Fruit fly (Drosophila melanogaster) whole organism, embryonic: ENCODE measurements around the gene CG46465.

Source experiments
- Ada2b ChIP-seq: fragments of 200-800 bp; sonication (Bioruptor generic); IDR thresholded peaks from 2 replicates; pipeline ENCODE4 v1.3.6; 2022; ENCODE audit warnings: missing biosample characterization, missing genetic modification characterization
- Bgb ChIP-seq: fragments of 200-800 bp; sonication (Bioruptor generic); IDR thresholded peaks from 2 replicates; pipeline ENCODE4 v1.3.6; 2022; ENCODE audit warnings: missing biosample characterization, missing genetic modification characterization; ENCODE audit not compliant: partially characterized antibody
- CG10565 ChIP-seq: fragments of 200-800 bp; sonication (Bioruptor generic); optimal IDR thresholded peaks from 3 replicates; lab custom pipeline; 2016; ENCODE audit warnings: missing biosample characterization, mild to moderate bottlenecking, missing genetic modification characterization
- CG10959 ChIP-seq: fragments of 200-800 bp; sonication (Bioruptor generic); IDR thresholded peaks from 2 replicates; pipeline ENCODE4 v1.3.6; 2022; ENCODE audit warnings: missing biosample characterization, missing genetic modification characterization
- CG11456 ChIP-seq: fragments of 200-800 bp; sonication (Bioruptor generic); IDR thresholded peaks from 3 replicates; pipeline ENCODE4 v1.3.6; 2022; ENCODE audit warnings: missing biosample characterization, missing genetic modification characterization
- CG12071 ChIP-seq: fragments of 200-800 bp; sonication (Bioruptor generic); optimal IDR thresholded peaks from 3 replicates; lab custom pipeline; 2018; ENCODE audit warnings: missing biosample characterization, mild to moderate bottlenecking, missing genetic modification characterization
- CG12659 ChIP-seq: fragments of 200-800 bp; sonication (Bioruptor generic); optimal IDR thresholded peaks from 3 replicates; lab custom pipeline; 2017; ENCODE audit warnings: mild to moderate bottlenecking, missing biosample characterization, missing genetic modification reagents, missing genetic modification characterization
- CG12769 ChIP-seq: fragments of 200-800 bp; sonication (Bioruptor generic); optimal IDR thresholded peaks from 2 replicates; lab custom pipeline; 2019; ENCODE audit warnings: missing biosample characterization, mild to moderate bottlenecking, missing genetic modification characterization, moderate library complexity
- CG15696 ChIP-seq: fragments of 200-800 bp; sonication (Bioruptor generic); optimal IDR thresholded peaks from 2 replicates; lab custom pipeline; 2019; ENCODE audit warnings: missing biosample characterization, mild to moderate bottlenecking, missing genetic modification characterization, moderate library complexity
- CG16813 ChIP-seq: fragments of 200-800 bp; sonication (Bioruptor generic); IDR thresholded peaks from 3 replicates; pipeline ENCODE4 v1.3.6; 2022; ENCODE audit warnings: missing biosample characterization, missing genetic modification characterization; ENCODE audit not compliant: partially characterized antibody
- CG18262 ChIP-seq: fragments of 200-800 bp; optimal IDR thresholded peaks from 3 replicates; lab custom pipeline; 2019; ENCODE audit warnings: missing biosample characterization, mild to moderate bottlenecking, missing genetic modification characterization, moderate library complexity
- CG2712 ChIP-seq: fragments of 200-800 bp; optimal IDR thresholded peaks from 3 replicates; lab custom pipeline; 2019; ENCODE audit warnings: missing biosample characterization, mild to moderate bottlenecking, missing genetic modification characterization, moderate library complexity
- CG31441 ChIP-seq: fragments of 200-800 bp; sonication (Bioruptor generic); IDR thresholded peaks from 2 replicates; pipeline ENCODE4 v1.3.6; 2022; ENCODE audit warnings: missing biosample characterization, missing genetic modification characterization
- CG3163 ChIP-seq: fragments of 200-800 bp; sonication (Bioruptor generic); optimal IDR thresholded peaks from 3 replicates; lab custom pipeline; 2016; ENCODE audit warnings: missing biosample characterization, missing genetic modification characterization
- CG33213 ChIP-seq: fragments of 200-800 bp; sonication (Bioruptor generic); optimal IDR thresholded peaks from 3 replicates; lab custom pipeline; 2016; ENCODE audit warnings: missing biosample characterization, missing genetic modification characterization
- CG5245 ChIP-seq: fragments of 200-800 bp; sonication (Bioruptor generic); optimal IDR thresholded peaks from 3 replicates; lab custom pipeline; 2016; ENCODE audit warnings: missing biosample characterization, missing genetic modification characterization
- CG6683 ChIP-seq: fragments of 200-800 bp; sonication (Bioruptor generic); optimal IDR thresholded peaks from 2 replicates; lab custom pipeline; 2017; ENCODE audit warnings: missing biosample characterization, mild to moderate bottlenecking, missing genetic modification characterization, missing genetic modification reagents
- CG6854 ChIP-seq: fragments of 200-800 bp; sonication (Bioruptor generic); optimal IDR thresholded peaks from 3 replicates; lab custom pipeline; 2017; ENCODE audit warnings: missing biosample characterization, mild to moderate bottlenecking, missing genetic modification characterization
- CG7556 ChIP-seq: fragments of 200-800 bp; sonication (Bioruptor generic); optimal IDR thresholded peaks from 2 replicates; lab custom pipeline; 2017; ENCODE audit warnings: missing biosample characterization, mild to moderate bottlenecking, missing genetic modification characterization
- CG7963 ChIP-seq: fragments of 200-800 bp; sonication (Bioruptor generic); IDR thresholded peaks from 3 replicates; pipeline ENCODE4 v1.3.6; 2022; ENCODE audit warnings: missing biosample characterization, missing genetic modification characterization; ENCODE audit not compliant: partially characterized antibody
- CG9727 ChIP-seq: fragments of 200-800 bp; sonication (Bioruptor generic); optimal IDR thresholded peaks from 3 replicates; lab custom pipeline; 2017; ENCODE audit warnings: missing biosample characterization, mild to moderate bottlenecking, missing genetic modification characterization
- Camta ChIP-seq: fragments of 200-800 bp; sonication (Bioruptor generic); optimal IDR thresholded peaks from 2 replicates; lab custom pipeline; 2016; ENCODE audit warnings: missing biosample characterization, missing genetic modification characterization
- Dll ChIP-seq: fragments of 200-800 bp; sonication (Bioruptor generic); IDR thresholded peaks from 4 replicates; pipeline ENCODE4 v1.3.6; 2022; ENCODE audit warnings: missing biosample characterization, missing genetic modification characterization; ENCODE audit not compliant: partially characterized antibody
- Drgx ChIP-seq: fragments of 200-800 bp; sonication (Bioruptor generic); IDR thresholded peaks from 2 replicates; pipeline ENCODE4 v1.3.6; 2022; ENCODE audit warnings: missing biosample characterization, missing genetic modification characterization
- Eip74EF ChIP-seq, 2 experiments: fragments of 200-800 bp in 1 of 2; fragments of >200 bp in 1 of 2; sonication (Bioruptor generic) in 1 of 2; optimal IDR thresholded peaks; 2 replicates each; lab custom pipeline; 2017 to 2019; ENCODE audit warnings: missing biosample characterization in 2 of 2, missing genetic modification characterization in 2 of 2, mild to moderate bottlenecking in 1 of 2, moderate library complexity in 1 of 2
- Lim3 ChIP-seq: fragments of 200-800 bp; sonication (Bioruptor generic); IDR thresholded peaks from 2 replicates; pipeline ENCODE4 v1.3.6; 2022; ENCODE audit warnings: missing biosample characterization, missing genetic modification characterization
- MTF-1 ChIP-seq: fragments of 200-800 bp; sonication (Bioruptor generic); optimal IDR thresholded peaks from 2 replicates; lab custom pipeline; 2018; ENCODE audit warnings: missing biosample characterization, mild to moderate bottlenecking, missing genetic modification characterization, borderline replicate concordance
- Mad ChIP-seq: fragments of 200-800 bp; sonication (Bioruptor generic); optimal IDR thresholded peaks from 2 replicates; lab custom pipeline; 2016; ENCODE audit warnings: missing biosample characterization, missing genetic modification characterization
- NC2α ChIP-seq: fragments of 200-800 bp; sonication (Bioruptor generic); optimal IDR thresholded peaks from 2 replicates; lab custom pipeline; 2016; ENCODE audit warnings: missing biosample characterization, missing genetic modification characterization
- NfI ChIP-seq: fragments of 200-800 bp; sonication (Bioruptor generic); optimal IDR thresholded peaks from 3 replicates; lab custom pipeline; 2018; ENCODE audit warnings: missing biosample characterization, mild to moderate bottlenecking, missing genetic modification characterization, moderate library complexity
- Tbp ChIP-seq: fragments of >200 bp; optimal IDR thresholded peaks from 2 replicates; lab custom pipeline; 2018; ENCODE audit warnings: missing biosample characterization, missing genetic modification characterization
- Vsx1 ChIP-seq: fragments of 200-800 bp; sonication (Bioruptor generic); optimal IDR thresholded peaks from 2 replicates; lab custom pipeline; 2017; ENCODE audit warnings: missing biosample characterization, mild to moderate bottlenecking, missing genetic modification characterization, missing genetic modification reagents
- ap ChIP-seq: fragments of 200-800 bp; sonication (Bioruptor generic); IDR thresholded peaks from 2 replicates; pipeline ENCODE4 v1.3.6; 2022; ENCODE audit warnings: missing biosample characterization, missing genetic modification characterization
- dm ChIP-seq: fragments of 200-800 bp; sonication (Bioruptor generic); optimal IDR thresholded peaks from 3 replicates; lab custom pipeline; 2016; ENCODE audit warnings: missing biosample characterization, missing genetic modification characterization
- esg ChIP-seq: fragments of 200-800 bp; sonication (Bioruptor generic); conservative IDR thresholded peaks from 2 replicates; pipeline ENCODE4 v1.3.6; 2022; ENCODE audit warnings: missing biosample characterization, missing genetic modification characterization
- kay ChIP-seq: fragments of 200-800 bp; sonication (Bioruptor generic); optimal IDR thresholded peaks from 2 replicates; lab custom pipeline; 2016; ENCODE audit warnings: missing biosample characterization, missing genetic modification characterization
- kni ChIP-seq: fragments of 200-800 bp; sonication (Bioruptor generic); optimal IDR thresholded peaks from 3 replicates; lab custom pipeline; 2017; ENCODE audit warnings: mild to moderate bottlenecking, missing biosample characterization, missing genetic modification reagents, missing genetic modification characterization
- lab ChIP-seq: fragments of 200-800 bp; sonication (Bioruptor generic); optimal IDR thresholded peaks from 3 replicates; lab custom pipeline; 2017; ENCODE audit warnings: missing biosample characterization, missing genetic modification characterization, mild to moderate bottlenecking, moderate library complexity, missing genetic modification reagents
- lmd ChIP-seq: fragments of 200-800 bp; sonication (Bioruptor generic); IDR thresholded peaks from 2 replicates; pipeline ENCODE4 v1.3.6; 2022; ENCODE audit warnings: missing biosample characterization, missing genetic modification characterization
- p53 ChIP-seq: fragments of 200-800 bp; sonication (Bioruptor generic); optimal IDR thresholded peaks from 2 replicates; lab custom pipeline; 2016; ENCODE audit warnings: missing biosample characterization, missing genetic modification characterization
- pho ChIP-seq: fragments of 200-800 bp; sonication (Bioruptor generic); optimal IDR thresholded peaks from 2 replicates; lab custom pipeline; 2016; ENCODE audit warnings: missing biosample characterization, missing genetic modification characterization
- pros ChIP-seq: fragments of 200-800 bp; sonication (Bioruptor generic); optimal IDR thresholded peaks from 3 replicates; lab custom pipeline; 2019; ENCODE audit warnings: missing biosample characterization, mild to moderate bottlenecking, missing genetic modification characterization, moderate library complexity
- psq ChIP-seq: fragments of 200-800 bp; sonication (Bioruptor generic); optimal IDR thresholded peaks from 2 replicates; lab custom pipeline; 2017; ENCODE audit warnings: missing biosample characterization, missing genetic modification characterization
- sc ChIP-seq, 3 experiments: fragments of >200 bp in 2 of 3; fragments of 200-800 bp in 1 of 3; sonication (Bioruptor generic) in 1 of 3; optimal IDR thresholded peaks; 2 replicates in 2 of 3; 3 replicates in 1 of 3; lab custom pipeline; 2017; ENCODE audit warnings: mild to moderate bottlenecking in 1 of 3, missing biosample characterization in 1 of 3, missing genetic modification characterization in 1 of 3, missing genetic modification reagents in 1 of 3
- sd ChIP-seq: fragments of 200-800 bp; sonication (Bioruptor generic); optimal IDR thresholded peaks from 3 replicates; lab custom pipeline; 2018; ENCODE audit warnings: missing biosample characterization, mild to moderate bottlenecking, missing genetic modification characterization, moderate library complexity
- seq ChIP-seq: fragments of 200-800 bp; sonication (Bioruptor generic); IDR thresholded peaks from 2 replicates; pipeline ENCODE4 v1.3.6; 2022; ENCODE audit warnings: missing biosample characterization, missing genetic modification characterization
- zfh1 ChIP-seq: fragments of 200-800 bp; sonication (Bioruptor generic); IDR thresholded peaks from 3 replicates; pipeline ENCODE4 v1.3.6; 2022; ENCODE audit warnings: missing biosample characterization, missing genetic modification characterization

Gene CG46465

DNA sequence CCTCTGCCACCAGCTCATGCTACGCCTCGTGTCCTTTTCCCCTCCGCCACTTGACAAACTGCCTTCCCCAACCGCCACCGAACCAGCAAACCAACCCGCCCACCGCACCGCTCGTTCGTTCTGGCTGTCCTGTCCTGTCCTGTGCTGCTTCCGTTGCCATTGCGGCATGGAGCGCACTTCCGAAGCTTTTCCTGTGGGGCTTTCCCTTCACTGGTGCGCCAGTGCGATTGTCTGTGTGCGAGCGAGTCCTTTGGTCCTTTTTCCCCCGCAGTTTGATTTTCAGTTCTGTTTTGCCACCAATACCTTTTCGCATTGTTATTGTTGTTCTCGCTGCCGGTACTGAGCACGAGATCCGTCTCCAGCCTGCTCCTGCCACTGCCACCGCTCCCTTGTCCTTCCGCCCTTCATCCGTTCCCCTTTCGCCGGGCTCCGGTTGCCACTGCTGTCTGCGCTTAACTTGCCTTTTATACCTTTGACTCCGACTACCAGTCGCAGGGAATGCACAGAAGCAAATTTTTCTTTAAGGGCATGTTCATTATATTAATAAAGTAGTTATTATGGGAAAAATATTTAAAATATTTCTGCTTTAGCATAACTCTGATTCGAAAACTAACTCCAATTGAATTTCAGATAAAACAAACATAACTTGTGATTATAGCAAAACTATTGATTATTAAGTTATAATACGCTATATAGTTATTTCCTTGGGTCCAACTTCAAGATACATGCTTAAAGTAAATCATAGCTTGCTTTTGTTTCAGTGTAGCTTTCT lies 31.9 kb downstream of the CG46465 start (continued):
- TF ChIP-seq Drgx (GFP tag; lab: Robert Waterston, UW): no peak
- TF ChIP-seq seq (GFP tag; lab: Robert Waterston, UW): peak; percentile 55; the same call in 1 of the 2 replicates
- no peak for TF ChIP-seq dm (GFP tag; lab: Kevin White, UChicago)
- no peak for TF ChIP-seq Dll (GFP tag; lab: Robert Waterston, UW)

DNA sequence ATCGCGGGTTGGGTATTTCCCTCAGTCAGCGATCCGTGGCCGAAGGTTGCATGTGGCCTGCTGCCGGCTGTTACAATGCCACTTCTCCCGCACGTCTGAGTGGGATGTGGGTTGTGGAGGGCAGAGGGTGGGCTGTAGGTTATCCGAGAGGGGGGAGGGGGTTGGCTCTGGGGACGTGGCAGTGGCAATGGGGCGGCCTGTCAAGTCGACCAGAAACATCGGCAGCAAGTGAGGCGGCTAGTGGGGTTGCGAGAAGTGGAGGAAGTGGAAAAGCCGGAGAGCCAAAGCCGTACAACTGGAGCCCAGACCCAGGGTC lies 32.4 kb downstream of the CG46465 start:
- TF ChIP-seq Ada2b (GFP tag; lab: Robert Waterston, UW) (no peak), Tbp (GFP tag; lab: Kevin White, UChicago) (no peak), CG18262 (no peak), CG12659 (GFP tag; lab: Kevin White, UChicago) (no peak), CG12769 (tag; lab: Kevin White, UChicago) (no peak), p53 (GFP tag; lab: Kevin White, UChicago) (no peak), NfI (GFP tag; lab: Kevin White, UChicago) (no peak), Eip74EF (GFP tag; optimal IDR thresholded peaks at IDR 0.05; lab: Kevin White, UChicago) (peak in 1 of 2 experiments; percentile 1), ap (no peak), NC2α (no peak), CG9727 (GFP tag; lab: Kevin White, UChicago) (no peak), CG31441 (GFP tag; lab: Robert Waterston, UW) (0 out of 2 replicates have a peak, but pooled peaks have one; percentile 6), CG7556 (GFP tag; lab: Kevin White, UChicago) (peak; percentile 60), CG10565 (GFP tag; lab: Kevin White, UChicago) (no peak), CG5245 (no peak), CG10959 (GFP tag; lab: Robert Waterston, UW) (no peak), CG11456 (GFP tag; lab: Robert Waterston, UW) (peak; percentile 39; the same call in 1 of the 3 replicates), CG6683 (no peak), kay (GFP tag; lab: Kevin White, UChicago) (no peak), CG2712 (tag; lab: Kevin White, UChicago) (no peak), psq (GFP tag; lab: Kevin White, UChicago) (no peak), Dll (GFP tag; lab: Robert Waterston, UW) (no peak), kni (GFP tag; lab: Kevin White, UChicago) (no peak), CG6854 (no peak), CG12071 (no peak), CG7963 (GFP tag; lab: Robert Waterston, UW) (no peak), lmd (no peak), zfh1 (GFP tag; lab: Robert Waterston, UW) (no peak), Lim3 (no peak), CG3163 (GFP tag; lab: Kevin White, UChicago) (no peak), Camta (GFP tag; lab: Kevin White, UChicago) (no peak), CG16813 (no peak), pros (GFP tag; lab: Kevin White, UChicago) (no peak), CG15696 (tag; lab: Kevin White, UChicago) (no peak), sc (optimal IDR thresholded peaks at IDR 0.05; lab: Kevin White, UChicago) (no peak), sc (GFP tag; optimal IDR thresholded peaks at IDR 0.05; lab: Kevin White, UChicago) (no peak), pho (GFP tag; lab: Kevin White, UChicago) (no peak), Vsx1 (GFP tag; lab: Kevin White, UChicago) (no peak), CG33213 (GFP tag; lab: Kevin White, UChicago) (no peak), MTF-1 (GFP tag; lab: Kevin White, UChicago) (no peak), sd (tag; lab: Kevin White, UChicago) (no peak), lab (GFP tag; lab: Kevin White, UChicago) (peak; percentile 19), Bgb (no peak), esg (GFP tag; lab: Robert Waterston, UW) (no peak), Mad (no peak)
